Fruit fly (Drosophila melanogaster): ENCODE measurements around the gene Syt1.

- TF ChIP-seq CG8478 (optimal IDR thresholded peaks at IDR 0.05) (no peak), CTCF (optimal IDR thresholded peaks at IDR 0.05) (no peak)
Observed at dm6 chr2L:2829637-2830340, 30.0 kb upstream of the Syt1 start, which contains the start of gene Duox.
